Fruit fly (Drosophila melanogaster): ENCODE data around the gene Srp68.
A peak's percentile ranks its signal among the peaks of the same experiment; 100 is the strongest.

The Srp68 gene

dm6 chr3L:8996173-8996767 lies 21.4 kb downstream of the Srp68 start (continued):
- TF ChIP-seq peb (GFP tag; IDR thresholded peaks at IDR 0.05) (peak; percentile 52; the same call in 1 of the 2 replicates), CG12299 (tag; optimal IDR thresholded peaks at IDR 0.05) (no peak), CG3163 (GFP tag; optimal IDR thresholded peaks at IDR 0.05) (no peak), lilli (GFP tag; optimal IDR thresholded peaks at IDR 0.05) (peak; percentile 68), dati (GFP tag; IDR thresholded peaks at IDR 0.05) (0 out of 2 replicates have a peak, but pooled peaks have one; percentile 3), salm (tag; optimal IDR thresholded peaks at IDR 0.05) (peak; percentile 34), CG10654 (GFP tag; optimal IDR thresholded peaks at IDR 0.05) (peak; percentile 34), CG11456 (GFP tag; IDR thresholded peaks at IDR 0.05) (peak; percentile 67; the same call in 2 of the 3 replicates), CG1603 (tag; optimal IDR thresholded peaks at IDR 0.05) (peak; percentile 73), ken (GFP tag; IDR thresholded peaks at IDR 0.05) (peak; percentile 82; the same call in 2 of the 3 replicates), wek (GFP tag; optimal IDR thresholded peaks at IDR 0.05) (no peak), nau (GFP tag; optimal IDR thresholded peaks at IDR 0.05) (no peak), CG17829 (tag; optimal IDR thresholded peaks at IDR 0.05) (peak; percentile 68), B-H2 (GFP tag; optimal IDR thresholded peaks at IDR 0.05) (no peak), Dbx (GFP tag; IDR thresholded peaks at IDR 0.05) (0 out of 3 replicates have a peak, but pooled peaks have one; percentile 37), Opbp (GFP tag; IDR thresholded peaks at IDR 0.05; ENCODE audit: partially characterized antibody) (no peak), CG14014 (GFP tag; IDR thresholded peaks at IDR 0.05) (peak; percentile 72), Mad (GFP tag; optimal IDR thresholded peaks at IDR 0.05) (peak; percentile 7), CG11398 (GFP tag; optimal IDR thresholded peaks at IDR 0.05) (no peak), CG10321 (GFP tag; IDR thresholded peaks at IDR 0.05) (no peak), CG1602 (GFP tag; optimal IDR thresholded peaks at IDR 0.05) (peak; percentile 63), Bteb2 (GFP tag; optimal IDR thresholded peaks at IDR 0.05) (no peak), Mrtf (GFP tag; IDR thresholded peaks at IDR 0.05) (peak; percentile 52; the same call in 1 of the 3 replicates), CG12744 (GFP tag; optimal IDR thresholded peaks at IDR 0.05) (peak; percentile 11), CG18764 (GFP tag; optimal IDR thresholded peaks at IDR 0.05) (peak; percentile 9), oc (tag; optimal IDR thresholded peaks at IDR 0.05) (no peak), CG17802 (tag; optimal IDR thresholded peaks at IDR 0.05) (no peak), Abd-B (GFP tag; optimal IDR thresholded peaks at IDR 0.05) (peak; percentile 58), CG4730 (GFP tag; IDR thresholded peaks at IDR 0.05) (no peak), CG8359 (GFP tag; optimal IDR thresholded peaks at IDR 0.05; ENCODE audit: borderline replicate concordance) (peak; percentile 15), CG15514 (GFP tag; optimal IDR thresholded peaks at IDR 0.05) (no peak), nerfin-2 (GFP tag; IDR thresholded peaks at IDR 0.05; ENCODE audit: partially characterized antibody) (no peak), HLH54F (GFP tag; optimal IDR thresholded peaks at IDR 0.05) (peak; percentile 60), pita (GFP tag; optimal IDR thresholded peaks at IDR 0.05) (no peak), CG17568 (GFP tag; optimal IDR thresholded peaks at IDR 0.05) (no peak), CG7963 (GFP tag; IDR thresholded peaks at IDR 0.05; ENCODE audit: partially characterized antibody) (no peak), esg (GFP tag; conservative IDR thresholded peaks at IDR 0.05) (peak; percentile 50), CG7786 (GFP tag; optimal IDR thresholded peaks at IDR 0.05) (peak; percentile 32), emc (GFP tag; optimal IDR thresholded peaks at IDR 0.05) (peak; percentile 25), Six4 (GFP tag; optimal IDR thresholded peaks at IDR 0.05) (peak; percentile 49), CG11093 (GFP tag; IDR thresholded peaks at IDR 0.05) (peak; percentile 68; the same call in 2 of the 3 replicates), az2 (GFP tag; optimal IDR thresholded peaks at IDR 0.05) (peak; percentile 79), CG6175 (GFP tag; IDR thresholded peaks at IDR 0.05) (no peak), CG33213 (GFP tag; optimal IDR thresholded peaks at IDR 0.05) (peak; percentile 29), grau (tag; optimal IDR thresholded peaks at IDR 0.05) (peak; percentile 92), CG3407 (GFP tag; optimal IDR thresholded peaks at IDR 0.05) (peak; percentile 40), CG6854 (GFP tag; optimal IDR thresholded peaks at IDR 0.05) (no peak), CG10565 (GFP tag; optimal IDR thresholded peaks at IDR 0.05) (no peak), Ptx1 (GFP tag; IDR thresholded peaks at IDR 0.05) (peak; percentile 69), CG14441 (GFP tag; IDR thresholded peaks at IDR 0.05) (peak; percentile 74)
